Fruit fly (Drosophila melanogaster): Measurements from ENCODE around the gene CG12155.

DNA sequence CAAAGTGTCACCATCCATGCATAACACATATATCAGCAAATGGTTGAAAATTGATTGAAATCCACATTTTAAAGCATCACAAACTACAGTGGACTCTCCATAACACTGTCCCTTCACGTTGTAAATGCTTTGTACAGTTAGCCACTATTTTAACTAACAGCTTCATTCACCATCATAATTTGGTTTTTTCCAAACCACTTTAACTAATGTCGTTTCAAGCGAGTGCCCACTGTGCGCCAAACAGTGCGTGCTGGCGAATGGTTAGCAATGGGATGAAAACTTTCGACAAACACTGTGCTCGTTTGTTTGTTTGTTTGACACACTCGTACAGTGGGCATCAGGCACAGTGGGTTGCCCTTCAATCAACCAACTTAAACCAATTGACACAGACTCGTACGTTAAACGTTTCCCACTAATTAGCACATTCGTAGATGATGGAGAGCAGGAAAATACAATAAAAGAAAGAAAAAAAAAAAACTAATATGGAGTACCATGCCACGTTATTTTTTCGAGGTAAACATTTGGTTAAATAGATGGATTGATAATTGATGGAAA lies 28.2 kb upstream of the CG12155 start:
- TF ChIP-seq CTCF (optimal IDR thresholded peaks at IDR 0.05) (no peak), CG8478 (optimal IDR thresholded peaks at IDR 0.05) (no peak)

Measured in S2 (cell line).